Worm (Caenorhabditis elegans) whole organism, late embryonic: Measurements from ENCODE around the gene nlp-6.
"Not testable (repeated sequence)": the region's sequence is repeated elsewhere in the genome, so short reads cannot be mapped to it uniquely, and the experiment has no call there.

Source experiments
- C08G9.2 ChIP-seq: sonication (generic microtip); optimal IDR thresholded peaks from 2 replicates; lab custom pipeline; 2016; ENCODE audit warnings: mild to moderate bottlenecking, missing genetic modification characterization, moderate library complexity, missing compliant biosample characterization
- K02D7.2 ChIP-seq: sonication (generic microtip); optimal IDR thresholded peaks from 2 replicates; lab custom pipeline; 2017; ENCODE audit warnings: mild to moderate bottlenecking, missing genetic modification characterization, missing compliant biosample characterization
- ahr-1 ChIP-seq: sonication (generic microtip); optimal IDR thresholded peaks from 2 replicates; lab custom pipeline; 2016; ENCODE audit warnings: missing genetic modification characterization, missing compliant biosample characterization
- ceh-18 ChIP-seq: sonication (generic microtip); optimal IDR thresholded peaks from 2 replicates; lab custom pipeline; 2016; ENCODE audit warnings: missing genetic modification characterization, missing compliant biosample characterization
- ceh-24 ChIP-seq: sonication (generic microtip); optimal IDR thresholded peaks from 2 replicates; lab custom pipeline; 2016; ENCODE audit warnings: mild to moderate bottlenecking, missing genetic modification characterization, missing compliant biosample characterization
- ceh-31 ChIP-seq: sonication (generic microtip); optimal IDR thresholded peaks from 2 replicates; lab custom pipeline; 2016; ENCODE audit warnings: missing genetic modification characterization, missing compliant biosample characterization
- ceh-34 ChIP-seq: sonication (generic microtip); optimal IDR thresholded peaks from 2 replicates; lab custom pipeline; 2016; ENCODE audit warnings: mild to moderate bottlenecking, missing genetic modification characterization, missing compliant biosample characterization
- ceh-48 ChIP-seq: sonication (generic microtip); optimal IDR thresholded peaks from 2 replicates; lab custom pipeline; 2016; ENCODE audit warnings: missing genetic modification characterization, inconsistent platforms, missing compliant biosample characterization
- che-1 ChIP-seq: sonication (generic microtip); optimal IDR thresholded peaks from 2 replicates; lab custom pipeline; 2016; ENCODE audit warnings: mild to moderate bottlenecking, missing genetic modification characterization, missing compliant biosample characterization
- dmd-4 ChIP-seq: sonication (generic microtip); optimal IDR thresholded peaks from 2 replicates; lab custom pipeline; 2016; ENCODE audit warnings: borderline replicate concordance, missing genetic modification characterization, missing compliant biosample characterization
- dve-1 ChIP-seq: sonication (generic microtip); optimal IDR thresholded peaks from 2 replicates; lab custom pipeline; 2017; ENCODE audit warnings: antibody characterized with exemption, mild to moderate bottlenecking, missing genetic modification characterization, missing compliant biosample characterization
- ets-4 ChIP-seq: sonication (generic microtip); optimal IDR thresholded peaks from 2 replicates; lab custom pipeline; 2016; ENCODE audit warnings: missing genetic modification characterization, missing compliant biosample characterization
- fkh-10 ChIP-seq: fragments of 150-350 bp; optimal IDR thresholded peaks from 2 replicates; lab custom pipeline; 2014; ENCODE audit warnings: missing biosample characterization, missing genetic modification reagents, missing genetic modification characterization
- fkh-6 ChIP-seq: sonication (generic microtip); optimal IDR thresholded peaks from 2 replicates; lab custom pipeline; 2016; ENCODE audit warnings: missing genetic modification characterization, missing compliant biosample characterization
- hlh-15 ChIP-seq: sonication (generic microtip); optimal IDR thresholded peaks from 2 replicates; lab custom pipeline; 2016; ENCODE audit warnings: missing genetic modification characterization, missing compliant biosample characterization
- hlh-30 ChIP-seq: sonication (generic microtip); optimal IDR thresholded peaks from 2 replicates; lab custom pipeline; 2017; ENCODE audit warnings: antibody characterized with exemption, missing genetic modification characterization, missing compliant biosample characterization; ENCODE audit not compliant: insufficient read depth
- hlh-6 ChIP-seq: sonication (generic microtip); optimal IDR thresholded peaks from 2 replicates; lab custom pipeline; 2016; ENCODE audit warnings: missing genotype, missing genetic modification characterization, missing compliant biosample characterization
- hlh-8 ChIP-seq: sonication (generic microtip); optimal IDR thresholded peaks from 2 replicates; lab custom pipeline; 2016; ENCODE audit warnings: missing genotype, missing genetic modification characterization, missing compliant biosample characterization
- lim-6 ChIP-seq: sonication (generic microtip); optimal IDR thresholded peaks from 2 replicates; lab custom pipeline; 2016; ENCODE audit warnings: missing genetic modification characterization, missing compliant biosample characterization
- lin-11 ChIP-seq: fragments of 200-800 bp; sonication (Bioruptor generic); optimal IDR thresholded peaks from 2 replicates; lab custom pipeline; 2018; ENCODE audit warnings: mild to moderate bottlenecking, missing genetic modification characterization, missing compliant biosample characterization
- madf-2 ChIP-seq: sonication (generic microtip); optimal IDR thresholded peaks from 2 replicates; lab custom pipeline; 2017; ENCODE audit warnings: missing genetic modification characterization, missing compliant biosample characterization
- mec-3 ChIP-seq: sonication (generic microtip); optimal IDR thresholded peaks from 2 replicates; lab custom pipeline; 2016; ENCODE audit warnings: borderline replicate concordance, missing genetic modification characterization, missing compliant biosample characterization
- nfya-1 ChIP-seq: sonication (generic microtip); optimal IDR thresholded peaks from 2 replicates; lab custom pipeline; 2017; ENCODE audit warnings: missing genetic modification characterization, mild to moderate bottlenecking, missing compliant biosample characterization, antibody characterized with exemption, moderate library complexity
- nhr-232 ChIP-seq: sonication (generic microtip); optimal IDR thresholded peaks from 2 replicates; lab custom pipeline; 2016; ENCODE audit warnings: missing genetic modification characterization, missing compliant biosample characterization
- odd-2 ChIP-seq: sonication (generic microtip); optimal IDR thresholded peaks from 2 replicates; lab custom pipeline; 2017; ENCODE audit warnings: antibody characterized with exemption, mild to moderate bottlenecking, missing genetic modification characterization, missing compliant biosample characterization
- pqm-1 ChIP-seq: sonication (generic microtip); optimal IDR thresholded peaks from 2 replicates; lab custom pipeline; 2016; ENCODE audit warnings: missing genetic modification characterization, missing compliant biosample characterization
- ref-2 ChIP-seq: sonication (generic microtip); optimal IDR thresholded peaks from 2 replicates; lab custom pipeline; 2016; ENCODE audit warnings: missing genetic modification characterization, missing compliant biosample characterization
- rnt-1 ChIP-seq: sonication (generic microtip); optimal IDR thresholded peaks from 2 replicates; lab custom pipeline; 2016; ENCODE audit warnings: missing genetic modification characterization, missing compliant biosample characterization
- unc-3 ChIP-seq, 2 experiments: fragments of 200-800 bp in 1 of 2; sonication (Bioruptor generic) in 1 of 2; sonication (generic microtip) in 1 of 2; conservative IDR thresholded peaks in 1 of 2; optimal IDR thresholded peaks in 1 of 2; 2 replicates each; pipeline versions ENCODE4 v1.3.6 to Lab custom; 2016 to 2022; ENCODE audit warnings: missing compliant biosample characterization in 2 of 2, missing genetic modification characterization in 2 of 2, missing genetic modification reagents in 1 of 2
- unc-55 ChIP-seq: sonication (generic microtip); optimal IDR thresholded peaks from 2 replicates; lab custom pipeline; 2017; ENCODE audit warnings: missing biosample characterization, missing genetic modification reagents, missing genetic modification characterization
- zip-5 ChIP-seq: sonication (generic microtip); optimal IDR thresholded peaks from 2 replicates; lab custom pipeline; 2016; ENCODE audit warnings: missing genetic modification characterization, missing compliant biosample characterization

nlp-6 gene

ce11 chrX:17642832-17643231, 19.4 kb upstream of the nlp-6 start:
- TF ChIP-seq hlh-30 (tag; lab: Kevin White, UChicago) (peak; percentile 2), hlh-8 (tag; lab: Kevin White, UChicago) (no peak), ahr-1 (tag; lab: Kevin White, UChicago) (no peak), ets-4 (tag; lab: Kevin White, UChicago) (no peak)
- TF ChIP-seq, all 69 proteins: peak for 1

- TF ChIP-seq unc-55 (GFP tag; lab: Kevin White, UChicago) (no peak), fkh-10 (GFP tag; lab: Kevin White, UChicago) (no peak), ceh-48 (no peak), ceh-24 (no peak), K02D7.2 (no peak), unc-3 (GFP tag; conservative IDR thresholded peaks at IDR 0.05; lab: Robert Waterston, UW) (no peak), unc-3 (tag; optimal IDR thresholded peaks at IDR 0.05; lab: Kevin White, UChicago) (no peak), hlh-6 (tag; lab: Kevin White, UChicago) (no peak), odd-2 (tag; lab: Kevin White, UChicago) (no peak), C08G9.2 (tag; lab: Kevin White, UChicago) (no peak), zip-5 (tag; lab: Kevin White, UChicago) (no peak), dve-1 (tag; lab: Kevin White, UChicago) (no peak), hlh-30 (tag; lab: Kevin White, UChicago) (no peak), lin-11 (tag; lab: Kevin White, UChicago) (no peak), nhr-232 (tag; lab: Kevin White, UChicago) (no peak), ceh-18 (tag; lab: Kevin White, UChicago) (no peak), mec-3 (tag; lab: Kevin White, UChicago) (no peak), ceh-31 (tag; lab: Kevin White, UChicago) (no peak), lim-6 (no peak), pqm-1 (tag; lab: Kevin White, UChicago) (no peak)
- TF ChIP-seq, all 69 proteins: peak for 0
These were observed 18.4 kb upstream of the nlp-6 start for ce11 chrX:17643812-17644211.

- TF ChIP-seq hlh-15 (tag; lab: Kevin White, UChicago); fkh-6; ceh-24: not testable (repeated sequence)
These were observed 12.9 kb upstream of the nlp-6 start, which contains the start of gene tmem-218 for ce11 chrX:17649380-17649779. tmem-218 (plus strand) TSS chrX:17649680.

ce11 chrX:17667288-17667687, 5.0 kb downstream of the nlp-6 start:
- TF ChIP-seq unc-55 (GFP tag; lab: Kevin White, UChicago) (peak; percentile 23), ceh-18 (tag; lab: Kevin White, UChicago) (peak; percentile 71), ceh-34 (peak; percentile 1), ets-4 (tag; lab: Kevin White, UChicago) (no peak), ref-2 (tag; lab: Kevin White, UChicago) (peak; percentile 8), nhr-232 (tag; lab: Kevin White, UChicago) (no peak), nfya-1 (tag; lab: Kevin White, UChicago) (peak; percentile 23)

ce11 chrX:17670379-17671077, 8.3 kb downstream of the nlp-6 start, which contains the start of gene T23E7.2:
T23E7.2 (plus strand) TSS chrX:17671027.
- TF ChIP-seq che-1, result no peak
- TF ChIP-seq hlh-15 (tag; lab: Kevin White, UChicago), result no peak
- TF ChIP-seq rnt-1 (tag; lab: Kevin White, UChicago), result peak; percentile 26
- TF ChIP-seq dmd-4 (tag; lab: Kevin White, UChicago), result no peak
- no peak for TF ChIP-seq fkh-6
- TF ChIP-seq ref-2 (tag; lab: Kevin White, UChicago), result no peak
- TF ChIP-seq ceh-18 (tag; lab: Kevin White, UChicago), result peak; percentile 80
- TF ChIP-seq madf-2 (tag; lab: Kevin White, UChicago), result no peak
- no peak for TF ChIP-seq lin-11 (tag; lab: Kevin White, UChicago)
- peak; percentile 30 for TF ChIP-seq nfya-1 (tag; lab: Kevin White, UChicago)
- no peak for TF ChIP-seq hlh-6 (tag; lab: Kevin White, UChicago)
